Comparison of ENCODE assay signal across 3 worm cellular contexts in the genomic region with DNA sequence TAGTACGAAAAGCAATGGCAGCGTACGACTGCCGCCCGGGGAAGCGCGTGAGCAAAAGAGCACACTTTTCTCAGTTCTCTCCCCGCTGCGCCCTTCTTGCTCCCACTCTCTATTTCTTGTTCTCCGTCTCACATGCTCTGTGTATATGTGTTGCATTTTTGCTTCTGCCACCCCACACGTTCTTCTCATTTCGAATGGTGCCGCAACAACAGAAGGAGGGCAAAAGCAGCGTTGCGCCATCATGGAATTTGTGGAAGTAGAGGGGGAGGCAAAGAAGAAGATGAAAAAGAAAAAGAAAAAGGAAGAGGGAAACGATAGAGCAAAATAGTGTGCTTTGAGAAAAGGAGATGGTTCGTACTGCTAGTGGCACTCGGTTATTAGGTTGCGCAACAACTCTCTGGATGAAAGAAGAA.
TF ChIP-seq lines count a peak whose summit lies in the region.

No protein-coding gene starts in this region.

TF ChIP-seq in whole organism, L2 larva, 48 proteins besides CTCF, POLR2A, EP300 and RAD21 (continued from another document):
- TF ChIP-seq ztf-4 (tag; optimal IDR thresholded peaks at IDR 0.05; lab: Kevin White, UChicago) (peak; percentile 80), fos-1 (tag; optimal IDR thresholded peaks at IDR 0.05; lab: Kevin White, UChicago) (peak; percentile 33), nhr-25 (tag; optimal IDR thresholded peaks at IDR 0.05; lab: Kevin White, UChicago) (no peak), ceh-16 (tag; optimal IDR thresholded peaks at IDR 0.05; lab: Kevin White, UChicago) (no peak), nhr-21 (tag; optimal IDR thresholded peaks at IDR 0.05; lab: Kevin White, UChicago) (peak; percentile 16), ceh-82 (tag; optimal IDR thresholded peaks at IDR 0.05; lab: Kevin White, UChicago) (peak; percentile 38), nhr-237 (tag; optimal IDR thresholded peaks at IDR 0.05; lab: Kevin White, UChicago) (no peak), lin-13 (GFP tag; optimal IDR thresholded peaks at IDR 0.05; lab: Kevin White, UChicago) (peak; percentile 43), unc-62 (GFP tag; optimal IDR thresholded peaks at IDR 0.05; lab: Kevin White, UChicago) (no peak), nhr-129 (tag; optimal IDR thresholded peaks at IDR 0.05; lab: Kevin White, UChicago) (peak; percentile 94), ztf-1 (GFP tag; conservative IDR thresholded peaks at IDR 0.05; lab: Robert Waterston, UW) (no peak), R02D3.7 (tag; optimal IDR thresholded peaks at IDR 0.05; lab: Kevin White, UChicago) (no peak), nhr-12 (tag; optimal IDR thresholded peaks at IDR 0.05; lab: Kevin White, UChicago) (no peak), blmp-1 (tag; optimal IDR thresholded peaks at IDR 0.05; lab: Kevin White, UChicago; ENCODE audit: insufficient read depth) (no peak), nhr-77 (tag; optimal IDR thresholded peaks at IDR 0.05; lab: Kevin White, UChicago) (no peak), aly-2 (tag; optimal IDR thresholded peaks at IDR 0.05; lab: Kevin White, UChicago) (no peak), crh-2 (tag; optimal IDR thresholded peaks at IDR 0.05; lab: Kevin White, UChicago) (peak; percentile 82), unc-39 (tag; optimal IDR thresholded peaks at IDR 0.05; lab: Kevin White, UChicago) (no peak), nhr-6 (tag; optimal IDR thresholded peaks at IDR 0.05; lab: Kevin White, UChicago) (peak; percentile 69), mdl-1 (tag; optimal IDR thresholded peaks at IDR 0.05; lab: Kevin White, UChicago) (peak; percentile 41 to 88), sma-9 (GFP tag; optimal IDR thresholded peaks at IDR 0.05; lab: Kevin White, UChicago) (peak; percentile 71), sma-9 (tag; optimal IDR thresholded peaks at IDR 0.05; lab: Kevin White, UChicago) (no peak), zag-1 (tag; optimal IDR thresholded peaks at IDR 0.05; lab: Kevin White, UChicago) (peak; percentile 87), elt-3 (tag; optimal IDR thresholded peaks at IDR 0.05; lab: Kevin White, UChicago) (no peak), snpc-4 (tag; optimal IDR thresholded peaks at IDR 0.05; lab: Kevin White, UChicago) (peak; percentile 16), ztf-11 (tag; optimal IDR thresholded peaks at IDR 0.05; lab: Kevin White, UChicago) (no peak)

TF ChIP-seq in whole organism, L4 larva, 104 proteins besides CTCF, POLR2A, EP300 and RAD21 (continued from another document and continues in another):
- no peak for TF ChIP-seq T20F7.1 (GFP tag; optimal IDR thresholded peaks at IDR 0.05; lab: Kevin White, UChicago)
- TF ChIP-seq pqm-1 (tag; optimal IDR thresholded peaks at IDR 0.05; lab: Kevin White, UChicago), result no peak
- TF ChIP-seq mdt-29 (GFP tag; IDR thresholded peaks at IDR 0.05; lab: Robert Waterston, UW), result no peak
- no peak for TF ChIP-seq ztf-11 (tag; optimal IDR thresholded peaks at IDR 0.05; lab: Kevin White, UChicago)
- TF ChIP-seq hmg-1.1 (GFP tag; IDR thresholded peaks at IDR 0.05; lab: Robert Waterston, UW), result peak; percentile 82
- TF ChIP-seq daf-19 (GFP tag; conservative IDR thresholded peaks at IDR 0.05; lab: Robert Waterston, UW), result 0 out of 2 replicates have a peak, but pooled peaks have one; percentile 57
- TF ChIP-seq lsy-2 (tag; optimal IDR thresholded peaks at IDR 0.05; lab: Kevin White, UChicago), result peak; percentile 59 to 65
- peak; percentile 59 for TF ChIP-seq nhr-11 (tag; optimal IDR thresholded peaks at IDR 0.05; lab: Kevin White, UChicago)
- TF ChIP-seq rbr-2 (tag; optimal IDR thresholded peaks at IDR 0.05; lab: Kevin White, UChicago), result peak; percentile 80
- TF ChIP-seq dve-1 (tag; optimal IDR thresholded peaks at IDR 0.05; lab: Kevin White, UChicago; ENCODE audit: insufficient read depth), result peak; percentile 7
- TF ChIP-seq nhr-25 (tag; optimal IDR thresholded peaks at IDR 0.05; lab: Kevin White, UChicago; ENCODE audit: borderline replicate concordance, insufficient read depth), result no peak
- no peak; the same call in 1 of the 2 replicates for TF ChIP-seq tag-97 (GFP tag; IDR thresholded peaks at IDR 0.05; lab: Robert Waterston, UW)
- TF ChIP-seq nhr-111 (GFP tag; optimal IDR thresholded peaks at IDR 0.05; lab: Kevin White, UChicago), result no peak
- TF ChIP-seq egl-27 (tag; optimal IDR thresholded peaks at IDR 0.05; lab: Kevin White, UChicago), result no peak
- TF ChIP-seq dmd-8 (GFP tag; IDR thresholded peaks at IDR 0.05; lab: Robert Waterston, UW), result no peak; the same call in 1 of the 2 replicates
- no peak for TF ChIP-seq lin-1 (GFP tag; IDR thresholded peaks at IDR 0.05; lab: Robert Waterston, UW)
- TF ChIP-seq aha-1 (tag; lab: Kevin White, UChicago), result peak; percentile 95
- TF ChIP-seq lir-3 (tag; optimal IDR thresholded peaks at IDR 0.05; lab: Kevin White, UChicago), result no peak
- TF ChIP-seq dpl-1 (GFP tag; optimal IDR thresholded peaks at IDR 0.05; lab: Kevin White, UChicago), result no peak
- no peak for TF ChIP-seq ceh-28 (tag; optimal IDR thresholded peaks at IDR 0.05; lab: Kevin White, UChicago)
- no peak for TF ChIP-seq Y105C5A.15 (GFP tag; IDR thresholded peaks at IDR 0.05; lab: Robert Waterston, UW)
- TF ChIP-seq lin-15B (tag; optimal IDR thresholded peaks at IDR 0.05; lab: Kevin White, UChicago), result no peak
- TF ChIP-seq ztf-7 (tag; optimal IDR thresholded peaks at IDR 0.05; lab: Kevin White, UChicago), result no peak
- TF ChIP-seq zip-2 (tag; optimal IDR thresholded peaks at IDR 0.05; lab: Kevin White, UChicago), result no peak
- TF ChIP-seq hif-1 (tag; optimal IDR thresholded peaks at IDR 0.05; lab: Kevin White, UChicago), result peak in 1 of 2 experiments; percentile 70
- TF ChIP-seq ceh-62 (tag; optimal IDR thresholded peaks at IDR 0.05; lab: Kevin White, UChicago), result no peak
- TF ChIP-seq spr-3 (GFP tag; optimal IDR thresholded peaks at IDR 0.05; lab: Kevin White, UChicago), result no peak
- peak; percentile 89 for TF ChIP-seq mep-1 (tag; optimal IDR thresholded peaks at IDR 0.05; lab: Kevin White, UChicago)
- TF ChIP-seq ceh-32 (tag; optimal IDR thresholded peaks at IDR 0.05; lab: Kevin White, UChicago; ENCODE audit: poor library complexity), result peak; percentile 32
- TF ChIP-seq jun-1 (tag; optimal IDR thresholded peaks at IDR 0.05; lab: Kevin White, UChicago), result no peak
- TF ChIP-seq skn-1 (tag; optimal IDR thresholded peaks at IDR 0.05; lab: Kevin White, UChicago), result no peak
- no peak for TF ChIP-seq ces-1 (GFP tag; optimal IDR thresholded peaks at IDR 0.05; lab: Kevin White, UChicago)
- no peak for TF ChIP-seq gei-8 (GFP tag; optimal IDR thresholded peaks at IDR 0.05; lab: Kevin White, UChicago)
- TF ChIP-seq daf-16 (GFP tag; optimal IDR thresholded peaks at IDR 0.05; lab: Kevin White, UChicago), result peak in 1 of 2 experiments; percentile 15
- no peak for TF ChIP-seq daf-16 (tag; optimal IDR thresholded peaks at IDR 0.05; lab: Kevin White, UChicago)
- 0 out of 2 replicates have a peak, but pooled peaks have one; percentile 5 for TF ChIP-seq ZK337.2 (GFP tag; IDR thresholded peaks at IDR 0.05; lab: Robert Waterston, UW)
- TF ChIP-seq nhr-6 (tag; optimal IDR thresholded peaks at IDR 0.05; lab: Kevin White, UChicago), result peak; percentile 9
- TF ChIP-seq lin-29 (GFP tag; IDR thresholded peaks at IDR 0.05; lab: Robert Waterston, UW), result no peak
- TF ChIP-seq pha-4 (GFP tag; IDR thresholded peaks at IDR 0.05; lab: Robert Waterston, UW), result peak; percentile 44; the same call in 1 of the 2 replicates
- TF ChIP-seq pha-4 (tag; optimal IDR thresholded peaks at IDR 0.05; lab: Kevin White, UChicago), result no peak
- TF ChIP-seq D1046.2 (GFP tag; IDR thresholded peaks at IDR 0.05; lab: Robert Waterston, UW), result no peak
- TF ChIP-seq vab-7 (GFP tag; IDR thresholded peaks at IDR 0.05; lab: Robert Waterston, UW), result no peak
- TF ChIP-seq unc-62 (GFP tag; optimal IDR thresholded peaks at IDR 0.05 in 1 of 2; lab: Kevin White, UChicago), result peak in 1 of 2 experiments; percentile 97
- no peak for TF ChIP-seq unc-62 (tag; optimal IDR thresholded peaks at IDR 0.05; lab: Kevin White, UChicago)
- TF ChIP-seq arid-1 (GFP tag; conservative IDR thresholded peaks at IDR 0.05; lab: Robert Waterston, UW), result 0 out of 2 replicates have a peak, but pooled peaks have one; percentile 41
- TF ChIP-seq nhr-28 (tag; optimal IDR thresholded peaks at IDR 0.05; lab: Kevin White, UChicago), result no peak
- peak; percentile 65 for TF ChIP-seq mxl-3 (GFP tag; optimal IDR thresholded peaks at IDR 0.05; lab: Kevin White, UChicago)
- TF ChIP-seq ceh-44 (GFP tag; IDR thresholded peaks at IDR 0.05; lab: Robert Waterston, UW), result no peak
- TF ChIP-seq Y48G9A.11 (GFP tag; IDR thresholded peaks at IDR 0.05; lab: Robert Waterston, UW), result no peak
- no peak for TF ChIP-seq unc-39 (tag; optimal IDR thresholded peaks at IDR 0.05; lab: Kevin White, UChicago)
- TF ChIP-seq unc-130 (GFP tag; optimal IDR thresholded peaks at IDR 0.05; lab: Kevin White, UChicago), result no peak
- TF ChIP-seq ceh-20 (GFP tag; IDR thresholded peaks at IDR 0.05; lab: Robert Waterston, UW), result no peak

TF ChIP-seq in whole organism, late embryonic, 69 proteins besides CTCF, POLR2A, EP300 and RAD21 (continued from another document):
- peak; percentile 24 for TF ChIP-seq fax-1 (tag; optimal IDR thresholded peaks at IDR 0.05; lab: Kevin White, UChicago)
- TF ChIP-seq pqm-1 (tag; optimal IDR thresholded peaks at IDR 0.05; lab: Kevin White, UChicago), result no peak
- TF ChIP-seq pros-1 (tag; optimal IDR thresholded peaks at IDR 0.05; lab: Kevin White, UChicago), result peak; percentile 79
- no peak for TF ChIP-seq T23F11.4 (GFP tag; optimal IDR thresholded peaks at IDR 0.05; lab: Kevin White, UChicago)
- TF ChIP-seq dmd-4 (tag; optimal IDR thresholded peaks at IDR 0.05; lab: Kevin White, UChicago; ENCODE audit: borderline replicate concordance), result peak; percentile 75
- TF ChIP-seq ceh-22 (tag; optimal IDR thresholded peaks at IDR 0.05; lab: Kevin White, UChicago), result no peak
- peak; percentile 47 for TF ChIP-seq ref-2 (tag; optimal IDR thresholded peaks at IDR 0.05; lab: Kevin White, UChicago)
- TF ChIP-seq ceh-30 (tag; optimal IDR thresholded peaks at IDR 0.05; lab: Kevin White, UChicago), result no peak
- no peak for TF ChIP-seq lin-11 (tag; optimal IDR thresholded peaks at IDR 0.05; lab: Kevin White, UChicago)
- TF ChIP-seq hlh-30 (tag; optimal IDR thresholded peaks at IDR 0.05; lab: Kevin White, UChicago; ENCODE audit: insufficient read depth), result peak; percentile 46
- TF ChIP-seq elt-4 (tag; optimal IDR thresholded peaks at IDR 0.05; lab: Kevin White, UChicago), result no peak
- TF ChIP-seq ceh-6 (GFP tag; optimal IDR thresholded peaks at IDR 0.05; lab: Kevin White, UChicago), result no peak
- TF ChIP-seq ceh-24 (tag; optimal IDR thresholded peaks at IDR 0.05; lab: Kevin White, UChicago), result no peak
- peak; percentile 14 for TF ChIP-seq hlh-13 (GFP tag; optimal IDR thresholded peaks at IDR 0.05; lab: Kevin White, UChicago)
- peak; percentile 85 for TF ChIP-seq ceh-14 (tag; optimal IDR thresholded peaks at IDR 0.05; lab: Kevin White, UChicago)
- TF ChIP-seq F13H6.1 (tag; optimal IDR thresholded peaks at IDR 0.05; lab: Kevin White, UChicago), result peak; percentile 67
- TF ChIP-seq sox-4 (tag; optimal IDR thresholded peaks at IDR 0.05; lab: Kevin White, UChicago), result peak; percentile 24
- no peak for TF ChIP-seq lim-6 (tag; optimal IDR thresholded peaks at IDR 0.05; lab: Kevin White, UChicago)
- TF ChIP-seq sdc-2 (tag; optimal IDR thresholded peaks at IDR 0.05; lab: Kevin White, UChicago), result peak; percentile 70
- TF ChIP-seq ceh-31 (tag; optimal IDR thresholded peaks at IDR 0.05; lab: Kevin White, UChicago), result peak; percentile 82
- no peak for TF ChIP-seq hlh-6 (tag; optimal IDR thresholded peaks at IDR 0.05; lab: Kevin White, UChicago)
- no peak for TF ChIP-seq fkh-6 (tag; optimal IDR thresholded peaks at IDR 0.05; lab: Kevin White, UChicago)
- peak; percentile 61 for TF ChIP-seq tbx-2 (tag; optimal IDR thresholded peaks at IDR 0.05; lab: Kevin White, UChicago)
- no peak for TF ChIP-seq pha-4 (tag; optimal IDR thresholded peaks at IDR 0.05; lab: Kevin White, UChicago)
- no peak for TF ChIP-seq pag-3 (tag; optimal IDR thresholded peaks at IDR 0.05; lab: Kevin White, UChicago; ENCODE audit: borderline replicate concordance)
- TF ChIP-seq ceh-45 (GFP tag; IDR thresholded peaks at IDR 0.05; lab: Robert Waterston, UW), result no peak
- TF ChIP-seq ztf-16 (tag; optimal IDR thresholded peaks at IDR 0.05; lab: Kevin White, UChicago), result no peak
- TF ChIP-seq tbx-7 (tag; optimal IDR thresholded peaks at IDR 0.05; lab: Kevin White, UChicago), result no peak
- no peak for TF ChIP-seq ets-4 (tag; optimal IDR thresholded peaks at IDR 0.05; lab: Kevin White, UChicago)
- TF ChIP-seq nhr-11 (tag; optimal IDR thresholded peaks at IDR 0.05; lab: Kevin White, UChicago), result no peak
- peak; percentile 93 for TF ChIP-seq ceh-18 (tag; optimal IDR thresholded peaks at IDR 0.05; lab: Kevin White, UChicago)
- no peak for TF ChIP-seq madf-2 (tag; optimal IDR thresholded peaks at IDR 0.05; lab: Kevin White, UChicago)
- TF ChIP-seq fkh-10 (GFP tag; optimal IDR thresholded peaks at IDR 0.05; lab: Kevin White, UChicago), result peak; percentile 12
- peak; percentile 2 for TF ChIP-seq pat-9 (tag; optimal IDR thresholded peaks at IDR 0.05; lab: Kevin White, UChicago)
- TF ChIP-seq unc-55 (GFP tag; optimal IDR thresholded peaks at IDR 0.05; lab: Kevin White, UChicago), result peak; percentile 31
- no peak for TF ChIP-seq eyg-1 (tag; optimal IDR thresholded peaks at IDR 0.05; lab: Kevin White, UChicago)
- TF ChIP-seq K02D7.2 (tag; optimal IDR thresholded peaks at IDR 0.05; lab: Kevin White, UChicago), result no peak
- no peak for TF ChIP-seq dve-1 (tag; optimal IDR thresholded peaks at IDR 0.05; lab: Kevin White, UChicago)
- TF ChIP-seq unc-42 (tag; optimal IDR thresholded peaks at IDR 0.05; lab: Kevin White, UChicago), result peak; percentile 85
- TF ChIP-seq che-1 (tag; optimal IDR thresholded peaks at IDR 0.05; lab: Kevin White, UChicago), result no peak
- TF ChIP-seq ceh-19 (GFP tag; optimal IDR thresholded peaks at IDR 0.05; lab: Kevin White, UChicago), result peak; percentile 58
- TF ChIP-seq pha-2 (tag; optimal IDR thresholded peaks at IDR 0.05; lab: Kevin White, UChicago), result no peak
- no peak for TF ChIP-seq ceh-9 (tag; optimal IDR thresholded peaks at IDR 0.05; lab: Kevin White, UChicago)
- TF ChIP-seq K09A11.1 (tag; optimal IDR thresholded peaks at IDR 0.05; lab: Kevin White, UChicago; ENCODE audit: insufficient read depth), result no peak
- TF ChIP-seq C38D4.7 (GFP tag; optimal IDR thresholded peaks at IDR 0.05; lab: Kevin White, UChicago), result peak; percentile 42
